Worm (Caenorhabditis elegans): ENCODE data around the gene mam-7.

- no peak for TF ChIP-seq ref-2 (tag; optimal IDR thresholded peaks at IDR 0.05)
- no peak for TF ChIP-seq ceh-30 (tag; optimal IDR thresholded peaks at IDR 0.05)
- no peak for TF ChIP-seq pag-3 (tag; optimal IDR thresholded peaks at IDR 0.05; ENCODE audit: borderline replicate concordance)
- TF ChIP-seq nfya-1 (tag; optimal IDR thresholded peaks at IDR 0.05), result no peak
- TF ChIP-seq eyg-1 (tag; optimal IDR thresholded peaks at IDR 0.05), result no peak
- TF ChIP-seq pha-4 (tag; optimal IDR thresholded peaks at IDR 0.05), result no peak
- TF ChIP-seq ceh-18 (tag; optimal IDR thresholded peaks at IDR 0.05), result no peak
- TF ChIP-seq nhr-11 (tag; optimal IDR thresholded peaks at IDR 0.05), result no peak
- TF ChIP-seq fkh-6 (tag; optimal IDR thresholded peaks at IDR 0.05), result no peak
- no peak for TF ChIP-seq ahr-1 (tag; optimal IDR thresholded peaks at IDR 0.05)
- TF ChIP-seq ztf-16 (tag; optimal IDR thresholded peaks at IDR 0.05), result no peak
- no peak for TF ChIP-seq dmd-4 (tag; optimal IDR thresholded peaks at IDR 0.05; ENCODE audit: borderline replicate concordance)
- no peak for TF ChIP-seq ama-1 (optimal IDR thresholded peaks at IDR 0.05)
- no peak for TF ChIP-seq gmeb-2 (tag; optimal IDR thresholded peaks at IDR 0.05)
These were observed 39.0 kb upstream of the mam-7 start for ce11 chrIII:9853667-9854620.

Data from whole organism, late embryonic.